Worm (Caenorhabditis elegans) whole organism, midembryonic: Measurements from ENCODE around the gene F07H5.10.

Experiments used
- cog-1 ChIP-seq: sonication (generic microtip); optimal IDR thresholded peaks from 2 replicates; lab custom pipeline; 2016; ENCODE audit warnings: missing genetic modification characterization, missing compliant biosample characterization
- med-1 ChIP-seq: sonication (generic microtip); optimal IDR thresholded peaks from 2 replicates; lab custom pipeline; 2017; ENCODE audit warnings: missing genetic modification characterization, mild to moderate bottlenecking, missing compliant biosample characterization, antibody characterized with exemption, missing genetic modification reagents; ENCODE audit not compliant: insufficient read depth
- ztf-23 ChIP-seq: fragments of 200-800 bp; sonication (Bioruptor generic); IDR thresholded peaks from 2 replicates; pipeline ENCODE4 v1.3.6; 2022; ENCODE audit warnings: missing genetic modification reagents, missing genetic modification characterization, missing compliant biosample characterization

DNA sequence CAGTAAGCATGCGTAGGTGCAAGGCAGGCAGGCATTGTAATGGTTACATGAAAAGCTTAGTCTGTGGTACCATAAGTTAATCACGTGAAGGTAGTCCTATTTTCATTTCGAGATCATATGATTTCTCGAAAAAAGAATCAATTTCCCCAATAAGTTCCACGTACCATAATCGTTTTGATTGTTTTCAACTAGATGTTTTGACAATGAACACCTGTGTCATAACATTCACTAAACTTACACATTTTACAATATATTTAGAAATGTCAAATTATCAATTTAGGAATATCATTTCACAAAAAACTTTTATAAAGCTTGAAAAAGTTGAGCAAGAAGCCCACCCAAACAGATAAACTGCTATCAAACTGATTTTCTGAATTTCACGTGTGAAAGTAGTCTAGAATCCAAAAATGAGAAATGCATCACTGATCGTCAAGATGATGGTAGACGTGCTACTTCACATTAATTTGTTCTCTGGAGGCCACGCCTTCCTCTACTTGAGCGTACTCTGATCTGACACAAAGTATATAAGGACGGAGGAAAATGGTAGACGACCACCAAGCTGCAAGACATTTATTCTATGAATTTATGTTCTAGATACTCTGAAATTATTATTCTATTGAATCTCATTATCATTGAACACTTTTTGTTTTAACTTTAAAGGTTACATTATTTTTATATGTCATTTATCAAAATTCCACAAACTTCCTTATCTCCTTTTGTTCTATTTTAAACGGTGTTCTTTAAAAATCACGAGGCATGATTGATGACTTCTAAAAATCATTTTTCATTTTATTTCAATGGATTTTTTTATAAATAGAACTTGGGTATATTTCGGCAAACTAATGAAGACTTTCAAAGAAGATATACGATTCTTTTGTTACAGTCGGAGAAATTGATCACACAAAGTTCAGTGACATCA lies 10.9 kb upstream of the F07H5.10 start, which contains the start of gene F46C5.10:
- TF ChIP-seq cog-1 (tag; lab: Kevin White, UChicago) (no peak), ztf-23 (GFP tag; lab: Robert Waterston, UW) (no peak), med-1 (GFP tag; lab: Kevin White, UChicago) (no peak)
